Fruit fly (Drosophila melanogaster) whole organism, prepupa: ENCODE measurements around the gene Cyp4ae1.
A peak's percentile ranks its signal among the peaks of the same experiment; 100 is the strongest.

Experiments
- CG15336 ChIP-seq: fragments of 200-800 bp; sonication (Bioruptor generic); IDR thresholded peaks from 2 replicates; pipeline ENCODE4 v1.3.6; 2022; ENCODE audit warnings: missing biosample characterization, missing genetic modification characterization
- CG3919 ChIP-seq: fragments of 200-800 bp; sonication (Bioruptor generic); optimal IDR thresholded peaks from 3 replicates; lab custom pipeline; 2016; ENCODE audit warnings: missing biosample characterization, missing genetic modification characterization
- CG4318 ChIP-seq: fragments of 200-800 bp; sonication (Bioruptor generic); optimal IDR thresholded peaks from 3 replicates; lab custom pipeline; 2017; ENCODE audit warnings: missing biosample characterization, mild to moderate bottlenecking, missing genetic modification characterization
- CG6792 ChIP-seq: fragments of 200-800 bp; sonication (Bioruptor generic); optimal IDR thresholded peaks from 3 replicates; lab custom pipeline; 2016; ENCODE audit warnings: missing biosample characterization, missing genetic modification characterization
- CG6808 ChIP-seq: fragments of 200-800 bp; sonication (Bioruptor generic); optimal IDR thresholded peaks from 3 replicates; lab custom pipeline; 2017; ENCODE audit warnings: missing biosample characterization, missing genetic modification characterization, mild to moderate bottlenecking, moderate library complexity, missing genetic modification reagents
- CG6854 ChIP-seq: fragments of 200-800 bp; sonication (Bioruptor generic); optimal IDR thresholded peaks from 2 replicates; lab custom pipeline; 2017; ENCODE audit warnings: missing biosample characterization, mild to moderate bottlenecking, missing genetic modification characterization
- CG8119 ChIP-seq: fragments of 200-800 bp; sonication (Bioruptor generic); IDR thresholded peaks from 3 replicates; pipeline ENCODE4 v1.3.6; 2022; ENCODE audit warnings: missing biosample characterization, missing genetic modification characterization
- Hr39 ChIP-seq: fragments of 200-800 bp; sonication (Bioruptor generic); optimal IDR thresholded peaks from 2 replicates; lab custom pipeline; 2016; ENCODE audit warnings: missing biosample characterization, missing genetic modification characterization
- Sox15 ChIP-seq: fragments of 200-800 bp; sonication (Bioruptor generic); optimal IDR thresholded peaks from 3 replicates; lab custom pipeline; 2016; ENCODE audit warnings: missing biosample characterization, missing genetic modification characterization
- dac ChIP-seq: fragments of 200-800 bp; sonication (Bioruptor generic); optimal IDR thresholded peaks from 2 replicates; lab custom pipeline; 2017; ENCODE audit warnings: missing biosample characterization, mild to moderate bottlenecking, missing genetic modification characterization
- eg ChIP-seq: fragments of 200-800 bp; sonication (Bioruptor generic); IDR thresholded peaks from 3 replicates; pipeline ENCODE4 v1.3.6; 2022; ENCODE audit warnings: missing biosample characterization, missing genetic modification characterization
- lz ChIP-seq: fragments of 200-800 bp; sonication (Bioruptor generic); optimal IDR thresholded peaks from 3 replicates; lab custom pipeline; 2016; ENCODE audit warnings: missing biosample characterization, missing genetic modification characterization
- svp ChIP-seq: fragments of 200-800 bp; sonication (Bioruptor generic); peaks from one replicate; lab custom pipeline; 2016; ENCODE audit warnings: missing biosample characterization, missing genetic modification characterization

DNA sequence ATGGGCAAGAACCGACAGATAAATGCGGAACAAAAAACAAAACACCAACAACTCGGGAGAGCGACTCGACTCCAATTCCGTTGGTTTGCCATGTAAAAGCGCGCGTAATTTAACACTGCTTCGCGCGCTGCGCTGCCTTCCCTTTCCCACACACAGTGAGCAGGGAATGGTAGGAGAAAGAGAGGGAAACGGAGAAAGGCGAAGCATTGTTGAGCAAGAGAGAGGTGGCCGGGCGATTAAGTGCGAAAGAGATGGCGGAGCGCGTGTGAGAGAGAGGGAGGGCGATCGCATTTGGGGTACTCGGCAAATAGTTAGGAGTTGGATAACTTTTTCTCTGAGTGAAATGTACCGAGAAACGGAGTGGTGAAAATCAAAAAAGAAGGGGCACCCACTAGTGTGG lies 22.9 kb upstream of the Cyp4ae1 start:
- TF ChIP-seq svp (GFP tag; lab: Kevin White, UChicago) (peak; percentile 43), CG6854 (GFP tag; lab: Kevin White, UChicago) (no peak), Hr39 (peak; percentile 5), CG6808 (no peak), CG6792 (no peak), dac (GFP tag; lab: Kevin White, UChicago) (no peak), eg (GFP tag; lab: Robert Waterston, UW) (peak; percentile 28; the same call in 1 of the 3 replicates), Sox15 (GFP tag; lab: Kevin White, UChicago) (no peak), CG8119 (GFP tag; lab: Robert Waterston, UW) (no peak; the same call in 2 of the 3 replicates), CG15336 (GFP tag; lab: Robert Waterston, UW) (peak; percentile 22; the same call in 1 of the 2 replicates), CG4318 (no peak), CG3919 (GFP tag; lab: Kevin White, UChicago) (peak; percentile 39), lz (no peak)
